Fruit fly (Drosophila melanogaster) whole organism, prepupa: ENCODE data around the gene mus312.

Experiments used
- CG10631 ChIP-seq: fragments of 200-800 bp; sonication (Bioruptor generic); optimal IDR thresholded peaks from 2 replicates; lab custom pipeline; 2016; ENCODE audit warnings: missing biosample characterization, missing genetic modification characterization
- CG11762 ChIP-seq: fragments of 200-800 bp; sonication (Bioruptor generic); optimal IDR thresholded peaks from 3 replicates; lab custom pipeline; 2016; ENCODE audit warnings: missing biosample characterization, missing genetic modification characterization; ENCODE audit not compliant: insufficient read depth
- CG31627 ChIP-seq: fragments of 200-800 bp; sonication (Bioruptor generic); optimal IDR thresholded peaks from 3 replicates; lab custom pipeline; 2016; ENCODE audit warnings: missing biosample characterization, missing genetic modification characterization
- CG32006 ChIP-seq: fragments of 200-800 bp; sonication (Bioruptor generic); optimal IDR thresholded peaks from 3 replicates; lab custom pipeline; 2017; ENCODE audit warnings: missing biosample characterization, mild to moderate bottlenecking, missing genetic modification characterization
- CG34406 ChIP-seq: fragments of 200-800 bp; sonication (Bioruptor generic); optimal IDR thresholded peaks from 3 replicates; lab custom pipeline; 2016; ENCODE audit warnings: missing biosample characterization, missing genetic modification characterization
- CG4318 ChIP-seq: fragments of 200-800 bp; sonication (Bioruptor generic); optimal IDR thresholded peaks from 3 replicates; lab custom pipeline; 2017; ENCODE audit warnings: missing biosample characterization, mild to moderate bottlenecking, missing genetic modification characterization
- CG6163 ChIP-seq: fragments of 200-800 bp; sonication (Bioruptor generic); IDR thresholded peaks from 3 replicates; pipeline ENCODE4 v1.3.6; 2022; ENCODE audit warnings: missing biosample characterization, missing genetic modification characterization
- CG6276 ChIP-seq: fragments of 200-800 bp; sonication (Bioruptor generic); optimal IDR thresholded peaks from 2 replicates; lab custom pipeline; 2017; ENCODE audit warnings: missing biosample characterization, mild to moderate bottlenecking, missing genetic modification characterization
- CG6792 ChIP-seq: fragments of 200-800 bp; sonication (Bioruptor generic); optimal IDR thresholded peaks from 3 replicates; lab custom pipeline; 2016; ENCODE audit warnings: missing biosample characterization, missing genetic modification characterization
- CG7368 ChIP-seq: fragments of 200-800 bp; sonication (Bioruptor generic); optimal IDR thresholded peaks from 3 replicates; lab custom pipeline; 2016; ENCODE audit warnings: missing biosample characterization, missing genetic modification characterization
- CG8119 ChIP-seq: fragments of 200-800 bp; sonication (Bioruptor generic); IDR thresholded peaks from 3 replicates; pipeline ENCODE4 v1.3.6; 2022; ENCODE audit warnings: missing biosample characterization, missing genetic modification characterization
- CG8319 ChIP-seq: fragments of 200-800 bp; sonication (Bioruptor generic); optimal IDR thresholded peaks from 3 replicates; lab custom pipeline; 2016; ENCODE audit warnings: missing biosample characterization, missing genetic modification characterization
- CG9139 ChIP-seq: fragments of 200-800 bp; sonication (Bioruptor generic); optimal IDR thresholded peaks from 3 replicates; lab custom pipeline; 2017; ENCODE audit warnings: missing biosample characterization, mild to moderate bottlenecking, missing genetic modification characterization
- Eip78C ChIP-seq: fragments of 200-800 bp; sonication (Bioruptor generic); peaks from one replicate; lab custom pipeline; 2016; ENCODE audit warnings: missing biosample characterization, missing genetic modification characterization
- Ets96B ChIP-seq: fragments of 200-800 bp; optimal IDR thresholded peaks from 2 replicates; lab custom pipeline; 2019; ENCODE audit warnings: missing biosample characterization, mild to moderate bottlenecking, missing genetic modification characterization, moderate library complexity
- Gug ChIP-seq: fragments of 200-800 bp; sonication (Bioruptor generic); IDR thresholded peaks from 2 replicates; pipeline ENCODE4 v1.3.6; 2022; ENCODE audit warnings: missing biosample characterization, missing genetic modification characterization
- Hr38 ChIP-seq: sonication (Bioruptor generic); optimal IDR thresholded peaks from 2 replicates; lab custom pipeline; 2016; ENCODE audit warnings: missing biosample characterization, missing genetic modification characterization
- Hr39 ChIP-seq: fragments of 200-800 bp; sonication (Bioruptor generic); optimal IDR thresholded peaks from 2 replicates; lab custom pipeline; 2016; ENCODE audit warnings: missing biosample characterization, missing genetic modification characterization
- Hr4 ChIP-seq: fragments of 200-800 bp; sonication (Bioruptor generic); optimal IDR thresholded peaks from 3 replicates; lab custom pipeline; 2016; ENCODE audit warnings: missing biosample characterization, missing genetic modification characterization
- OdsH ChIP-seq: fragments of 200-800 bp; sonication (Bioruptor generic); optimal IDR thresholded peaks from 3 replicates; lab custom pipeline; 2016; ENCODE audit warnings: missing biosample characterization, missing genetic modification characterization
- Smox ChIP-seq: fragments of 200-800 bp; sonication (Bioruptor generic); optimal IDR thresholded peaks from 3 replicates; lab custom pipeline; 2016; ENCODE audit warnings: missing biosample characterization, missing genetic modification characterization
- Sox14 ChIP-seq: fragments of 200-800 bp; sonication (Bioruptor generic); optimal IDR thresholded peaks from 3 replicates; lab custom pipeline; 2016; ENCODE audit warnings: missing biosample characterization, missing genetic modification characterization
- acj6 ChIP-seq: fragments of 200-800 bp; sonication (Bioruptor generic); optimal IDR thresholded peaks from 3 replicates; lab custom pipeline; 2016; ENCODE audit warnings: missing biosample characterization, missing genetic modification characterization
- dac ChIP-seq: fragments of 200-800 bp; sonication (Bioruptor generic); optimal IDR thresholded peaks from 2 replicates; lab custom pipeline; 2017; ENCODE audit warnings: missing biosample characterization, mild to moderate bottlenecking, missing genetic modification characterization
- eg ChIP-seq: fragments of 200-800 bp; sonication (Bioruptor generic); IDR thresholded peaks from 3 replicates; pipeline ENCODE4 v1.3.6; 2022; ENCODE audit warnings: missing biosample characterization, missing genetic modification characterization
- fkh ChIP-seq: fragments of 200-800 bp; sonication (Bioruptor generic); optimal IDR thresholded peaks from 3 replicates; lab custom pipeline; 2017; ENCODE audit warnings: missing biosample characterization, mild to moderate bottlenecking, missing genetic modification characterization, moderate library complexity
- lz ChIP-seq: fragments of 200-800 bp; sonication (Bioruptor generic); optimal IDR thresholded peaks from 3 replicates; lab custom pipeline; 2016; ENCODE audit warnings: missing biosample characterization, missing genetic modification characterization
- net ChIP-seq: fragments of 200-800 bp; sonication (Bioruptor generic); optimal IDR thresholded peaks from 3 replicates; lab custom pipeline; 2016; ENCODE audit warnings: missing biosample characterization, missing genetic modification characterization
- pdm3 ChIP-seq: fragments of 200-800 bp; sonication (Bioruptor generic); optimal IDR thresholded peaks from 3 replicates; lab custom pipeline; 2016; ENCODE audit warnings: missing biosample characterization, missing genetic modification characterization
- salr ChIP-seq, 2 experiments: fragments of 200-800 bp; sonication (Bioruptor generic); optimal IDR thresholded peaks; 3 replicates each; lab custom pipeline; 2016 to 2018; ENCODE audit warnings: missing biosample characterization in 2 of 2, missing genetic modification characterization in 2 of 2, mild to moderate bottlenecking in 1 of 2
- ss ChIP-seq, 2 experiments: fragments of 200-800 bp; sonication (Bioruptor generic); optimal IDR thresholded peaks; 2 replicates in 1 of 2; 3 replicates in 1 of 2; lab custom pipeline; 2017 to 2018; ENCODE audit warnings: mild to moderate bottlenecking in 2 of 2, missing biosample characterization in 2 of 2, missing genetic modification characterization in 2 of 2, moderate library complexity in 1 of 2
- svp ChIP-seq: fragments of 200-800 bp; sonication (Bioruptor generic); peaks from one replicate; lab custom pipeline; 2016; ENCODE audit warnings: missing biosample characterization, missing genetic modification characterization
- vri ChIP-seq: fragments of 200-800 bp; sonication (Bioruptor generic); optimal IDR thresholded peaks from 3 replicates; lab custom pipeline; 2016; ENCODE audit warnings: missing biosample characterization, mild to moderate bottlenecking, missing genetic modification characterization

mus312 gene

DNA sequence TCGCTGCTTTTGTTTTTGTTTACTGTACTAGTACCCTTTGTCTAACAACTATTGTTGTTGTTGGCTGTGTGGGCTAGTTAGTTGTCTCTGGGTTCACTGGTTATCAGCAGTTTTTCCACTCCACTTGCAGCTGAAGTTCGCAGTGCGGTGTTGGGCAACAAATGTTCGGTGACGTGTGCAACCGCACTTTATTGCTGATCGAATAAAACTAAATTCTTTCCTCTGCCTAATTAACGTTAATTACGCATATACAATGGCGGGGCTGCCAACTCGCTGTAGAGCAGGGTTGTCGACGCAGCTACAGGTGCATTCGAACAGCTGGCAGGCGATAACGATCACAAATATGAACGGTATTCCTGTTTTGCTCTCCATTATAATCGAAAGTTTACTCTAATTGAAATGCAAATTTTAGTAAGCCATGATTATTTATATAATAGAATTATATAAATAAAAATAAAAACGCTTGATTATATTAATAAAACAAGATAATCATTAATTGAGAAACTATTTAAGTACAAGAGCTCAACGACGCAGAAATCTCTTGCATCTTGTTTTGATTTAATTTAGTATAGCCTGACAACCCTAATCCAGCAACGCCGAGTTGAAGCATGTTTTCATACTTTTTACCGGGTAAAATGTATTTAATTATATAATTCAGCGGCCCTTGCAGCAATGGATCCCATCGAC, at the start of gene mus312, which contains the start of the genes mrva and CG42307 (continued):
- TF ChIP-seq CG6792 (GFP tag; lab: Kevin White, UChicago) (peak; percentile 70), Hr39 (GFP tag; lab: Kevin White, UChicago) (no peak), Gug (GFP tag; lab: Robert Waterston, UW) (peak; percentile 77), CG6163 (peak; percentile 78), lz (peak; percentile 62), CG8319 (GFP tag; lab: Kevin White, UChicago) (no peak), CG10631 (GFP tag; lab: Kevin White, UChicago) (peak; percentile 85), CG9139 (GFP tag; lab: Kevin White, UChicago) (no peak), CG31627 (peak; percentile 44)

DNA sequence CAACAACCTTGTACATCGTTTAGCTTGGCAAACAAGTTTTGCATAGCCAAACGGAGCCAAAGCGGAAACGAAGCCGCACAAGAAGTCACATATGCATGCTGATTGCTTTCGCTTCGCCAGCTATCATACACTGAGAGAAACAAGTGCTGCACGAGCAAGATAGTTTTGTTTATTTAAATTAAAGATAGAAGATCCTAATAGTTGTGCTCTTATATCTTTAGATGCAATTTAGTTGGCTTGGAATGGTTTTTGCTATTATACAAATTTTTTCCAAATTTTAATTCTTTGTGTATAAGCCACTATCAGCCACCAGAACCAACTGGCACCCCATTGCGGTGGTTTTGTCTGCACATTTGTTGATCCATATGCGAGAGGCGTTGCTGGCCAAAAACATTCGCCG, 45.4 kb upstream of the mus312 start:
- peak; percentile 16 for TF ChIP-seq CG4318 (GFP tag; lab: Kevin White, UChicago)
- no peak for TF ChIP-seq OdsH
- TF ChIP-seq Eip78C (GFP tag; lab: Kevin White, UChicago) = peak; percentile 80
- peak; percentile 51; the same call in 1 of the 3 replicates for TF ChIP-seq eg (GFP tag; lab: Robert Waterston, UW)
- TF ChIP-seq CG6276 (GFP tag; lab: Kevin White, UChicago) = peak; percentile 35
- TF ChIP-seq svp (GFP tag; lab: Kevin White, UChicago) = no peak
- peak; percentile 51; the same call in 1 of the 3 replicates for TF ChIP-seq CG6163
- peak; percentile 33 for TF ChIP-seq CG32006 (GFP tag; lab: Kevin White, UChicago)
- TF ChIP-seq Hr4 (GFP tag; lab: Kevin White, UChicago) = peak; percentile 10

DNA sequence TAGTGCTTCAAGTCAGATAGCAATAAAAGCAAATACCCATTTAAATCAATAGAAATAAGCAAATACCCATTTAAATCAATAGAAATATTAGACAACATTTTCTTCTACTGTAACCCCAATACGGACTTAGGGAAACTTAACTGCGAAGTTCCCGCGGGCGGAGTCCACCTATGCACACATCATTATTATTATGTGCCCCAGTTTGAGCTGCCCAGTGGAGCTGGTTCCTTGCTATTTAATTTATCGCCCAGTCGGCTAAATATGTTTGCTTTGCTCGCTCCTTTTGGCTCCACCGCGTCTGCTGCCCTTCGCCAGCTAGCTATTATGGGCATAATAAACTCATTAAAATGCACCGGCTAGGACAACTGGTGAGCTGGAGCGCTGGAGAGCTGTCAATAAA, 28.3 kb upstream of the mus312 start:
- TF ChIP-seq Ets96B (tag; lab: Kevin White, UChicago) = no peak
- TF ChIP-seq, all 60 proteins: peak for 0

DNA sequence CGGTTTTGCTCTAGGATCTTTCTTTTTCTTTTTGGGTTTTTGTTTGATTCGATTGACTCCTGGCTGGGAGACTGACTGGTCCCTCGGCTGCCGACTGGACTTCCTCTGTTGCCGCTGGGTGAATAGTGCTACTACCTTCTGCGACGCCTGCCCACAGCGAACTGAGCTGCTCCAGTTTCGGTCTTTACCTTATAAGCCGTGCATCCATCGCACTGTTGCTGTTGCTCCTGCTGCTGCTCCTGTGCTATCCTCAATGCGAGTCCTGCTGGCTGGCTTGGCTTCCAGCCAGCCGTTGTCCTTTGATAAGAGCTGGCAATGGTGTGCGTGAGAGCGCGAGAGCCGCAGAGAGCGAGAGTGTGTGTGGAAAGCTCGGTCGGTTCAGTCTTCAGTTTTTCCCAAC, 16.2 kb upstream of the mus312 start, which contains the start of gene unc-13-4A:
TSS of gene unc-13-4A (minus strand) at position 143 of the 400 bp plus-strand sequence.
- TF ChIP-seq CG7368 (GFP tag; lab: Kevin White, UChicago) (no peak), CG6276 (GFP tag; lab: Kevin White, UChicago) (no peak), CG8119 (no peak), ss (GFP tag; optimal IDR thresholded peaks at IDR 0.05; lab: Kevin White, UChicago) (no peak), net (GFP tag; lab: Kevin White, UChicago) (no peak), acj6 (GFP tag; lab: Kevin White, UChicago) (no peak), CG6163 (no peak), Hr38 (GFP tag; lab: Kevin White, UChicago) (no peak), fkh (GFP tag; lab: Kevin White, UChicago) (no peak), dac (GFP tag; lab: Kevin White, UChicago) (no peak), vri (GFP tag; lab: Kevin White, UChicago) (no peak), Sox14 (no peak), Smox (no peak)

dm6 chr3L:7313559-7314132, 15.3 kb upstream of the mus312 start:
- no peak for TF ChIP-seq CG11762 (GFP tag; lab: Kevin White, UChicago)
- TF ChIP-seq Hr38 (GFP tag; lab: Kevin White, UChicago) = no peak
- TF ChIP-seq pdm3 (GFP tag; lab: Kevin White, UChicago) = no peak
- TF ChIP-seq salr (GFP tag; optimal IDR thresholded peaks at IDR 0.05; lab: Kevin White, UChicago) = no peak
- no peak for TF ChIP-seq svp (GFP tag; lab: Kevin White, UChicago)
- TF ChIP-seq CG34406 = no peak
- TF ChIP-seq ss (GFP tag; optimal IDR thresholded peaks at IDR 0.05; lab: Kevin White, UChicago) = no peak
- TF ChIP-seq, all 60 proteins: peak for 0
